Fruit fly (Drosophila melanogaster): ENCODE measurements around the gene CG4291.

Gene CG4291

dm6 chr2L:847189-847987, 5.1 kb downstream of the CG4291 start (continued):
- TF ChIP-seq Ets96B (tag; optimal IDR thresholded peaks at IDR 0.05) (peak; percentile 47), Hr4 (GFP tag; optimal IDR thresholded peaks at IDR 0.05) (peak; percentile 29), CG6163 (GFP tag; IDR thresholded peaks at IDR 0.05) (peak; percentile 45; the same call in 2 of the 3 replicates), CG6276 (GFP tag; optimal IDR thresholded peaks at IDR 0.05) (peak; percentile 71), CG6808 (GFP tag; optimal IDR thresholded peaks at IDR 0.05) (peak; percentile 52), Sox14 (GFP tag; optimal IDR thresholded peaks at IDR 0.05) (peak; percentile 27), Ets21C (GFP tag; optimal IDR thresholded peaks at IDR 0.05) (peak; percentile 18), CG4318 (GFP tag; optimal IDR thresholded peaks at IDR 0.05) (peak; percentile 69), CG16779 (tag; optimal IDR thresholded peaks at IDR 0.05) (no peak), spab (GFP tag; optimal IDR thresholded peaks at IDR 0.05) (peak; percentile 24), fd85E (GFP tag; optimal IDR thresholded peaks at IDR 0.05) (no peak), CG8319 (GFP tag; optimal IDR thresholded peaks at IDR 0.05) (peak; percentile 27), vri (GFP tag; optimal IDR thresholded peaks at IDR 0.05) (no peak), CG6854 (GFP tag; optimal IDR thresholded peaks at IDR 0.05) (peak; percentile 73), pdm3 (GFP tag; optimal IDR thresholded peaks at IDR 0.05) (peak; percentile 60), Eip78C (GFP tag) (peak; percentile 88)

DNA sequence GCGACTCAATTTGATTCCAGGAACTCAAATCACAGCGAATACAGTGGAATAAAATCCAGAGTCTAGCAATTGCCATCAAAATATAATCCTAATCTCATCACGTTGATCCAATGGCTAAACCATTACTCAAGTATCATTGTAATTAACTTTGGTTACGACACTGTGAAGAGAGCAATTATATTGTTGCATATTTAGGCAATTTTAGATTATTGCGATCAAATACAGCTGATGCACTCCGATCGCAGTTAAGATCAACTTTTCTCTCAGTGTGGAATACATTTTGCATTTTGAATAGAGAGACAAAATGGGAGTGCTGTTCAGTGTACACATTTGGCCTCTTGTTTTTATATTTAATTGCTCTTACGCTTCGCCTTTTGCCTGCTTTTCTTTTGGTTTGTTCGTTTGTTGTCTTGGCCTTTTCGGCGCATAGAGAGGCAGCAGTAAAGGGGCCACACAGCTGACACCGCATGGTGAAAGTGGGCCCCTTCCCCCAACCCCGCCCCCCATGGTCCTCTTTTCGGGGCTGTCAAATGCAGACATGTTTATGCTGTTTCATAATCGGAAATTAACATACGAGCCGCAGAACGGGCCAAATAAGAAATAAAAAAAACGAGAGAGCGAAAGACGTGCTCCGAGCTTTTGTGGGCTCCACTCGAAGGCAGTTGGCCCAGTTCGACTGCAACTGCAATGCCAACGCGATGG, 6.2 kb downstream of the CG4291 start:
- TF ChIP-seq CG31627 (GFP tag; optimal IDR thresholded peaks at IDR 0.05), result peak; percentile 69
- peak; percentile 68; the same call in 2 of the 3 replicates for TF ChIP-seq CG8119 (GFP tag; IDR thresholded peaks at IDR 0.05)
- TF ChIP-seq CG6276 (GFP tag; optimal IDR thresholded peaks at IDR 0.05), result peak; percentile 78
- peak; percentile 32 for TF ChIP-seq CG6854 (GFP tag; optimal IDR thresholded peaks at IDR 0.05)
- no peak for TF ChIP-seq CG9139 (GFP tag; optimal IDR thresholded peaks at IDR 0.05)
- TF ChIP-seq CG6808 (GFP tag; optimal IDR thresholded peaks at IDR 0.05), result no peak
- no peak for TF ChIP-seq Ets96B (tag; optimal IDR thresholded peaks at IDR 0.05)
- TF ChIP-seq Sox102F (GFP tag; optimal IDR thresholded peaks at IDR 0.05), result peak; percentile 66
- TF ChIP-seq Gug (GFP tag; IDR thresholded peaks at IDR 0.05), result peak; percentile 67
- TF ChIP-seq CG11294 (GFP tag; IDR thresholded peaks at IDR 0.05), result peak; percentile 45; the same call in 1 of the 2 replicates
- TF ChIP-seq dsx (GFP tag; optimal IDR thresholded peaks at IDR 0.05; ENCODE audit: poor library complexity, severe bottlenecking), result no peak
- peak; percentile 64 for TF ChIP-seq achi (GFP tag; optimal IDR thresholded peaks at IDR 0.05)
- peak; percentile 47 for TF ChIP-seq CG6792 (GFP tag; optimal IDR thresholded peaks at IDR 0.05)
- TF ChIP-seq Eip75B (GFP tag; optimal IDR thresholded peaks at IDR 0.05), result peak; percentile 30
- TF ChIP-seq Met (GFP tag; optimal IDR thresholded peaks at IDR 0.05), result peak; percentile 76
- peak in 1 of 2 experiments; percentile 22 for TF ChIP-seq salr (GFP tag; optimal IDR thresholded peaks at IDR 0.05)
- TF ChIP-seq CG32006 (GFP tag; optimal IDR thresholded peaks at IDR 0.05), result peak; percentile 86
- no peak for TF ChIP-seq Eip93F (GFP tag; optimal IDR thresholded peaks at IDR 0.05)
- peak; percentile 49 for TF ChIP-seq Ets21C (GFP tag; optimal IDR thresholded peaks at IDR 0.05)
- peak; percentile 21 for TF ChIP-seq Sox15 (GFP tag; optimal IDR thresholded peaks at IDR 0.05)
- no peak for TF ChIP-seq ss (GFP tag; optimal IDR thresholded peaks at IDR 0.05)
- TF ChIP-seq CG8632 (GFP tag; optimal IDR thresholded peaks at IDR 0.05), result peak; percentile 13
- peak; percentile 72 for TF ChIP-seq pdm3 (GFP tag; optimal IDR thresholded peaks at IDR 0.05)
- TF ChIP-seq lz (GFP tag; optimal IDR thresholded peaks at IDR 0.05), result peak; percentile 65
- peak; percentile 56 for TF ChIP-seq CG34406 (GFP tag; optimal IDR thresholded peaks at IDR 0.05)
- TF ChIP-seq topi (GFP tag; optimal IDR thresholded peaks at IDR 0.05), result peak; percentile 61
- TF ChIP-seq Smox (GFP tag; optimal IDR thresholded peaks at IDR 0.05), result peak; percentile 62
- TF ChIP-seq Hr39 (GFP tag; optimal IDR thresholded peaks at IDR 0.05), result peak; percentile 66
- no peak for TF ChIP-seq spab (GFP tag; optimal IDR thresholded peaks at IDR 0.05)
- peak; percentile 1 for TF ChIP-seq fd59A (GFP tag; optimal IDR thresholded peaks at IDR 0.05)
- peak; percentile 90 for TF ChIP-seq Eip78C (GFP tag)
- peak; percentile 66 for TF ChIP-seq esn (GFP tag; optimal IDR thresholded peaks at IDR 0.05)
- peak; percentile 70 for TF ChIP-seq dac (GFP tag; optimal IDR thresholded peaks at IDR 0.05)
- TF ChIP-seq CG3032 (tag; optimal IDR thresholded peaks at IDR 0.05), result peak; percentile 17
- peak; percentile 61 for TF ChIP-seq cyc (GFP tag; optimal IDR thresholded peaks at IDR 0.05)
- TF ChIP-seq OdsH (GFP tag; optimal IDR thresholded peaks at IDR 0.05), result peak; percentile 67
- peak; percentile 58 for TF ChIP-seq vri (GFP tag; optimal IDR thresholded peaks at IDR 0.05)
- TF ChIP-seq CG7368 (GFP tag; optimal IDR thresholded peaks at IDR 0.05), result peak; percentile 51
- TF ChIP-seq net (GFP tag; optimal IDR thresholded peaks at IDR 0.05), result peak; percentile 61

Measured in whole organism, prepupa.